Fruit fly (Drosophila melanogaster): Measurements from ENCODE around the gene rept.

rept gene

DNA sequence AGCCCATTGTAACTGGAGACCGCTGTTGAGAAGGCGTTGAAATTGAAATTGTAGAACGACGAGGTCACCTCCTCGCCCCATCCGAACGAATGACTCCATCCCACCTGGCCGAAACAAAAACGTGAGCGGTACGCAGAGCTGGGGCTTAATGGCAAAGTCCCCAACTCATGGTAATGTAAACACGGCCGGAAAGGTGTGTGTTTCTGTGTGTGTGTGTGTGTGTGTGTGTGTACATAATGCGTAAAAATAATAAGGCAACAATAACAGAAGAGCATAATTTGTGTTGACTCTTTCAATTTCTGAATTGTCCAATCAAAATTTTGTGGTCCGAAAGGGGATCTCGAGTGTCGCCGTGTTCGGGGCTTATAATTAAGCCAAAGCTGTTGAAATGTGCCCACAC, 33.7 kb upstream of the rept start (continued):
- TF ChIP-seq gcm2 (GFP tag; optimal IDR thresholded peaks at IDR 0.05): no peak
- TF ChIP-seq seq (GFP tag; IDR thresholded peaks at IDR 0.05): no peak
- TF ChIP-seq CG10959 (GFP tag; IDR thresholded peaks at IDR 0.05): no peak
- no peak for TF ChIP-seq Six4 (GFP tag; optimal IDR thresholded peaks at IDR 0.05)
- TF ChIP-seq sens (GFP tag): peak; percentile 51
- TF ChIP-seq gce (GFP tag; IDR thresholded peaks at IDR 0.05): 0 out of 3 replicates have a peak, but pooled peaks have one; percentile 24
- no peak for TF ChIP-seq Bteb2 (GFP tag; optimal IDR thresholded peaks at IDR 0.05)
- no peak for TF ChIP-seq pita (GFP tag; optimal IDR thresholded peaks at IDR 0.05)
- no peak for TF ChIP-seq NK7.1 (GFP tag; optimal IDR thresholded peaks at IDR 0.05)
- TF ChIP-seq rib (GFP tag; IDR thresholded peaks at IDR 0.05): no peak
- no peak for TF ChIP-seq Sry-β (GFP tag; optimal IDR thresholded peaks at IDR 0.05)
- no peak for TF ChIP-seq CG15696 (tag; optimal IDR thresholded peaks at IDR 0.05)
- 0 out of 3 replicates have a peak, but pooled peaks have one; percentile 21 for TF ChIP-seq ci (GFP tag; IDR thresholded peaks at IDR 0.05)
- TF ChIP-seq CG12391 (tag; optimal IDR thresholded peaks at IDR 0.05): no peak
- TF ChIP-seq tin (GFP tag; optimal IDR thresholded peaks at IDR 0.05): no peak
- no peak for TF ChIP-seq CG16815 (GFP tag; optimal IDR thresholded peaks at IDR 0.05)
- peak; percentile 1 for TF ChIP-seq mirr (GFP tag; optimal IDR thresholded peaks at IDR 0.05)
- no peak for TF ChIP-seq Dbx (GFP tag; IDR thresholded peaks at IDR 0.05)
- no peak for TF ChIP-seq CG15479 (GFP tag; optimal IDR thresholded peaks at IDR 0.05)
- peak; percentile 29 for TF ChIP-seq CG12769 (tag; optimal IDR thresholded peaks at IDR 0.05)
- TF ChIP-seq kni (GFP tag; optimal IDR thresholded peaks at IDR 0.05): peak; percentile 0
- no peak for TF ChIP-seq dimm (GFP tag; IDR thresholded peaks at IDR 0.05)
- peak; percentile 43 for TF ChIP-seq CG13894 (tag; optimal IDR thresholded peaks at IDR 0.05)
- no peak for TF ChIP-seq BEAF-32 (GFP tag; optimal IDR thresholded peaks at IDR 0.05)
- no peak for TF ChIP-seq Doc3 (GFP tag; IDR thresholded peaks at IDR 0.05; ENCODE audit: partially characterized antibody)
- no peak for TF ChIP-seq CrebB (tag; optimal IDR thresholded peaks at IDR 0.05)
- TF ChIP-seq fd3F (GFP tag; optimal IDR thresholded peaks at IDR 0.05): no peak
- TF ChIP-seq CG8290 (GFP tag; optimal IDR thresholded peaks at IDR 0.05): no peak
- peak in 1 of 2 experiments; percentile 20 for TF ChIP-seq CG8290 (tag; optimal IDR thresholded peaks at IDR 0.05)
- no peak for TF ChIP-seq Ravus (GFP tag; IDR thresholded peaks at IDR 0.05)
- TF ChIP-seq CG17912 (GFP tag; optimal IDR thresholded peaks at IDR 0.05): no peak
- TF ChIP-seq jing (GFP tag; optimal IDR thresholded peaks at IDR 0.05): no peak
- TF ChIP-seq CG5245 (GFP tag; optimal IDR thresholded peaks at IDR 0.05): no peak
- TF ChIP-seq CG8281 (tag; optimal IDR thresholded peaks at IDR 0.05): no peak
- TF ChIP-seq lab (GFP tag; optimal IDR thresholded peaks at IDR 0.05): peak; percentile 25
- peak; percentile 42 for TF ChIP-seq CG10543 (GFP tag; optimal IDR thresholded peaks at IDR 0.05)

DNA sequence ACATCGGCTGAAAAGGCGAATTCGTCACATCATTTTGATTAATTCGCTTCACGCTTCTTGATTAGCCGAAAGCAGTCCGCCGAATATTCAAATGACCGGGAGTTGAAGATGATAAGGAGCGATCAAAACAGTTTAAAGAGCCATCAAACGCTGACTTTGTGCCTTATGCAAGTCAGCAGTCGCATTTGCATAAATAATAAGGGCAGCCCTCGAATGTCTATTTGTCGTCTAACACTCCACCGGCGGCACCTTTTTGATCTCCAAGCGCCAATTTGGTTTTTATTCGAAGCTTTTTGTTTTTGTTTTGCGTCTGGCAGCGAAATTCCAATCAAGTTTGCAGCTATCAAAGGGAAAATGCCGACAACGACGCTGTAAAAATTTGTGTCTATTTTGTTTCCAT, 29.5 kb upstream of the rept start:
- TF ChIP-seq CG12299 (tag; optimal IDR thresholded peaks at IDR 0.05): no peak
- TF ChIP-seq Elba2 (GFP tag; optimal IDR thresholded peaks at IDR 0.05): no peak
- TF ChIP-seq vvl (GFP tag; IDR thresholded peaks at IDR 0.05): peak; percentile 58; the same call in 1 of the 2 replicates
- TF ChIP-seq Vsx1 (GFP tag; optimal IDR thresholded peaks at IDR 0.05): peak; percentile 52
- TF ChIP-seq D19B (GFP tag; optimal IDR thresholded peaks at IDR 0.05): no peak
- no peak for TF ChIP-seq CG5953 (GFP tag; IDR thresholded peaks at IDR 0.05)
- peak; percentile 85 for TF ChIP-seq Awh (GFP tag; IDR thresholded peaks at IDR 0.05)
- TF ChIP-seq pan (optimal IDR thresholded peaks at IDR 0.05): no peak
- TF ChIP-seq pan (GFP tag; optimal IDR thresholded peaks at IDR 0.05 in 1 of 2, IDR thresholded peaks at IDR 0.05 in 1 of 2): peak in 1 of 2 experiments; percentile 57
- TF ChIP-seq stc (GFP tag; IDR thresholded peaks at IDR 0.05): no peak
- TF ChIP-seq Pdp1 (GFP tag; optimal IDR thresholded peaks at IDR 0.05): peak in 1 of 2 experiments; percentile 28
- no peak for TF ChIP-seq Max (GFP tag; optimal IDR thresholded peaks at IDR 0.05)
- no peak for TF ChIP-seq Fer3 (tag; optimal IDR thresholded peaks at IDR 0.05)
- no peak for TF ChIP-seq sd (tag; optimal IDR thresholded peaks at IDR 0.05)

Measured in whole organism, embryonic.